Worm (Caenorhabditis elegans): ENCODE measurements around the gene svh-1.

ce11 chrIV:8251346-8251745 lies 44.9 kb downstream of the svh-1 start:
- TF ChIP-seq aptf-3 (GFP tag; IDR thresholded peaks at IDR 0.05) (no peak), madf-10 (tag; optimal IDR thresholded peaks at IDR 0.05) (no peak), snpc-3.4 (tag; optimal IDR thresholded peaks at IDR 0.05) (no peak), hlh-12 (tag; optimal IDR thresholded peaks at IDR 0.05) (no peak), sptf-2 (GFP tag; optimal IDR thresholded peaks at IDR 0.05) (no peak), F33H1.4 (GFP tag; IDR thresholded peaks at IDR 0.05) (no peak), fkh-3 (tag; optimal IDR thresholded peaks at IDR 0.05) (no peak), ztf-6 (GFP tag; IDR thresholded peaks at IDR 0.05) (no peak), F39B2.1 (GFP tag; IDR thresholded peaks at IDR 0.05) (no peak), K11D2.4 (GFP tag; IDR thresholded peaks at IDR 0.05) (no peak), hrde-1 (tag; optimal IDR thresholded peaks at IDR 0.05; ENCODE audit: borderline replicate concordance) (no peak), nhr-90 (tag; optimal IDR thresholded peaks at IDR 0.05) (no peak)
